Worm (Caenorhabditis elegans) whole organism, L4 larva: ENCODE results near the gene mrps-17.

Experiments
- ama-1 ChIP-seq: fragments of 150-350 bp; optimal IDR thresholded peaks from 2 replicates; lab custom pipeline; 2014; ENCODE audit warnings: inconsistent platforms, mixed read lengths
- ceh-82 ChIP-seq: sonication (generic microtip); optimal IDR thresholded peaks from 2 replicates; lab custom pipeline; 2017; ENCODE audit warnings: missing biosample characterization, missing genetic modification characterization
- dve-1 ChIP-seq: sonication (generic microtip); optimal IDR thresholded peaks from 2 replicates; lab custom pipeline; 2017; ENCODE audit warnings: antibody characterized with exemption, mild to moderate bottlenecking, missing genetic modification characterization, missing compliant biosample characterization; ENCODE audit not compliant: insufficient read depth
- fos-1 ChIP-seq: fragments of 150-350 bp; optimal IDR thresholded peaks from 2 replicates; lab custom pipeline; 2014; ENCODE audit warnings: missing biosample characterization, missing genetic modification characterization
- lin-1 ChIP-seq: fragments of 200-800 bp; sonication (Bioruptor generic); IDR thresholded peaks from 2 replicates; pipeline ENCODE4 v1.3.6; 2022; ENCODE audit warnings: missing genetic modification reagents, missing genetic modification characterization, missing compliant biosample characterization
- lin-39 ChIP-seq: fragments of 150-350 bp; optimal IDR thresholded peaks from 2 replicates; lab custom pipeline; 2014; ENCODE audit warnings: missing biosample characterization, missing genetic modification reagents, missing genetic modification characterization
- mep-1 ChIP-seq: fragments of 150-350 bp; sonication (generic microtip); optimal IDR thresholded peaks from 3 replicates; lab custom pipeline; 2014; ENCODE audit warnings: missing biosample characterization, missing genetic modification characterization
- mxl-2 ChIP-seq: fragments of 200-800 bp; sonication (Bioruptor generic); conservative IDR thresholded peaks from 2 replicates; pipeline ENCODE4 v1.3.6; 2022; ENCODE audit warnings: missing genetic modification reagents, missing genetic modification characterization, missing compliant biosample characterization
- nhr-10 ChIP-seq: fragments of 150-350 bp; optimal IDR thresholded peaks from 2 replicates; lab custom pipeline; 2014; ENCODE audit warnings: missing biosample characterization, missing genetic modification characterization
- pqm-1 ChIP-seq: sonication (generic microtip); optimal IDR thresholded peaks from 2 replicates; lab custom pipeline; 2017; ENCODE audit warnings: missing biosample characterization, missing genetic modification characterization
- unc-130 ChIP-seq: sonication (generic microtip); optimal IDR thresholded peaks from 2 replicates; lab custom pipeline; 2016; ENCODE audit warnings: missing genetic modification reagents, missing genetic modification characterization, missing compliant biosample characterization
- unc-62 ChIP-seq, 3 experiments: fragments of 150-350 bp in 1 of 3; sonication (generic microtip); optimal IDR thresholded peaks in 2 of 3; peaks in 1 of 3; 1 replicate in 1 of 3; 2 replicates in 2 of 3; lab custom pipeline; 2014 to 2017; ENCODE audit warnings: missing biosample characterization in 3 of 3, missing genetic modification characterization in 3 of 3, missing genetic modification reagents in 3 of 3, missing genotype in 1 of 3

DNA sequence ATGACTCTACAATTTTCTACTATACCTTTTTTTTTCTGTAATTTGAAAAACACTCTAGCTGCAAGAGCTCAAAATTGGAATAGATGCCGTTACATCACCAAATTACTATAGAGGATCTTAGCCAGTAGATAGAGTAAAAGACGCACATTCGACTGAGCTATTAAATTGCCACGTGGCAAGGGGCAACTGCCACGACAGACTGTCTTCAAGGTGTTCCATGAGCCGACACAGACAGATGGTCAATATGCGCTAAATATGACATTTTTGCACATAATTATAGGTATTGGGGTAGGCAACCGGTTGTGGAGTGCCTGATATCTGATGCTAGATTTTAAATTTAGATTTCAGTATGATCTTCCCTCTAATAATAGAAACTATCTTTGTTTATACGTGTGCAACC is 47.8 kb upstream of the mrps-17 start:
- TF ChIP-seq nhr-10 (no peak), fos-1 (no peak), ama-1 (no peak), lin-1 (GFP tag; lab: Robert Waterston, UW) (no peak), lin-39 (tag; lab: Kevin White, UChicago) (no peak), pqm-1 (tag; lab: Kevin White, UChicago) (no peak), unc-62 (GFP tag; optimal IDR thresholded peaks at IDR 0.05 in 1 of 2; lab: Kevin White, UChicago) (no peak), unc-62 (tag; optimal IDR thresholded peaks at IDR 0.05; lab: Kevin White, UChicago) (no peak), mep-1 (tag; lab: Kevin White, UChicago) (no peak), ceh-82 (tag; lab: Kevin White, UChicago) (no peak), dve-1 (tag; lab: Kevin White, UChicago) (no peak), mxl-2 (no peak), unc-130 (no peak)
